Worm (Caenorhabditis elegans): ENCODE results near the gene clec-221.

clec-221 gene

DNA sequence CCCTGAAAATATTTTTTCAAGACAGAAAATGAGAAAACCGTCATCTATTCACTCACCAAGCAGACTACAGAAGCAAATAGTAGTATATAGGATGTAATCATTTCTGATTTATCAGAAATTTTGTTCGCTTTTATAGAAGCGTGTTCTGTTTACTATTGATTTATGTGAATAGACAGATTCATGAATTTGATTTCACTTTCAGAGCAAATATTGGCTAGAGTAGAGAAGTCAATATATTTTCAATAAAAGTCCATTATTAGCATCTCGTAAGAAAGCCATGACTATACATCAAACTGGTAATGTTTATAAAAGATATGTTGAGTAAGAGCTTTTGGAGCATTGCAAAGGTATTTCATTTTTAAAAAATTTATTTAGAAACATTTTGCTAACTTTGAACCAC is 23.0 kb downstream of the clec-221 start, which contains the start of gene scvp-1:
Gene scvp-1, minus strand, starts transcription at position 101 of the 400 bp plus-strand sequence.
- TF ChIP-seq tbx-2 (tag; optimal IDR thresholded peaks at IDR 0.05) (no peak), ces-1 (GFP tag; optimal IDR thresholded peaks at IDR 0.05) (no peak), ama-1 (optimal IDR thresholded peaks at IDR 0.05) (no peak), nhr-90 (tag; optimal IDR thresholded peaks at IDR 0.05; ENCODE audit: poor library complexity) (no peak), sup-37 (GFP tag; optimal IDR thresholded peaks at IDR 0.05) (no peak), hlh-4 (tag; optimal IDR thresholded peaks at IDR 0.05) (no peak), dpl-1 (GFP tag; optimal IDR thresholded peaks at IDR 0.05) (no peak), fos-1 (tag; optimal IDR thresholded peaks at IDR 0.05) (no peak)

DNA sequence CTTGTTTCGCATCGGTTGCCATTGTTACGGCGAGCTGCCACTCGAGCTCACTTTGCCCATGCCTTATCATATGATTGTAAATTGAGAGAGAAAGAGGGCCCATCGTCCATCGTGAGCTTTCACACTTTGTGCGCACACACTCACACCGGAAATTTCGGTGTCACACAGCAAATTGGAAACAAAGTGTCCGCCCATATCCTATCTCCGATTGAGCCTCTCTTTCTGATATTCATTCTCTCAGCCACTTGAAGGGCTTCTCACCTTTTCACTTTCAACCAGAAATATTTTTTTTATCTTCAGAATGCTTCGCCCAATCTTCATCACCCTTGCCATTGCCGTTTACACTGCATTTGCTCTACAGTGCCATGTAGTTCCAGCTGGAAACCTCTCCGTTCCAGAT is 24.7 kb downstream of the clec-221 start, which contains the start of gene F58B4.3:
Gene F58B4.3, plus strand, starts transcription at position 301 of the 400 bp plus-strand sequence.
- TF ChIP-seq mdl-1 (tag; optimal IDR thresholded peaks at IDR 0.05) (no peak), egl-13 (tag; optimal IDR thresholded peaks at IDR 0.05) (no peak), fkh-8 (tag; optimal IDR thresholded peaks at IDR 0.05) (peak; percentile 64), F16B12.6 (tag; optimal IDR thresholded peaks at IDR 0.05) (no peak), C34B4.2 (tag; optimal IDR thresholded peaks at IDR 0.05) (no peak), ztf-4 (tag; optimal IDR thresholded peaks at IDR 0.05) (no peak), hpl-2 (GFP tag; optimal IDR thresholded peaks at IDR 0.05) (no peak), nhr-71 (tag; optimal IDR thresholded peaks at IDR 0.05) (peak; percentile 16), pax-3 (tag; optimal IDR thresholded peaks at IDR 0.05) (peak; percentile 31)

DNA sequence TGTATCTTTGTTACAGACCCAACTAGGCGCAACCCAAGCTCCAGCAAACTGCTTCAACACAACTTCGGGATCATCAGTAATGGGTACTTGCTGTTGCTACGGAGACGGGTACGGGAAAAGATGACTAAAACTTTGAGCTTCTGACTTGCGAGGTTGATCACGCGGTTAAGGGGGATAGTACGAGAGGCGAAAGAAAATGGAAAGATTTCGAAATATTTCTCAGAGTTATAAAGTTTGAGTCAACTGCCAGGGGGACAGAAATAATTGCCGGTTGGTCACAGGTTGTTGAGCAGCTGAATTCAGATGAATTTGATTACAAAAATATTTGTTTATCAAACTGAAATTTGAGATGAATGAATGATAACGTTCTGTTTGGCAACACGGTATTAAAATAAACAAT is 28.6 kb downstream of the clec-221 start:
- TF ChIP-seq fkh-8 (tag; optimal IDR thresholded peaks at IDR 0.05), result peak; percentile 68
- TF ChIP-seq ztf-4 (tag; optimal IDR thresholded peaks at IDR 0.05), result no peak
- no peak for TF ChIP-seq F16B12.6 (tag; optimal IDR thresholded peaks at IDR 0.05)
- TF ChIP-seq nhr-84 (tag; optimal IDR thresholded peaks at IDR 0.05), result no peak
- TF ChIP-seq fkh-10 (GFP tag; optimal IDR thresholded peaks at IDR 0.05), result no peak
- no peak for TF ChIP-seq C34B4.2 (tag; optimal IDR thresholded peaks at IDR 0.05)
- TF ChIP-seq ceh-8 (GFP tag; optimal IDR thresholded peaks at IDR 0.05), result no peak
- TF ChIP-seq skn-1 (tag; optimal IDR thresholded peaks at IDR 0.05), result peak; percentile 53
- no peak for TF ChIP-seq C04F5.9 (tag; optimal IDR thresholded peaks at IDR 0.05)
- no peak for TF ChIP-seq isw-1 (GFP tag; IDR thresholded peaks at IDR 0.05)
- no peak for TF ChIP-seq sox-4 (tag; optimal IDR thresholded peaks at IDR 0.05)
- TF ChIP-seq nhr-237 (tag; optimal IDR thresholded peaks at IDR 0.05), result no peak
- no peak for TF ChIP-seq ztf-11 (tag; optimal IDR thresholded peaks at IDR 0.05)
- TF ChIP-seq alr-1 (tag; optimal IDR thresholded peaks at IDR 0.05; ENCODE audit: borderline replicate concordance), result no peak
- peak; percentile 22 for TF ChIP-seq nhr-20 (tag; optimal IDR thresholded peaks at IDR 0.05)
- TF ChIP-seq vab-15 (tag; optimal IDR thresholded peaks at IDR 0.05), result no peak
- TF ChIP-seq nhr-71 (tag; optimal IDR thresholded peaks at IDR 0.05), result peak; percentile 57
- no peak for TF ChIP-seq lin-13 (GFP tag; optimal IDR thresholded peaks at IDR 0.05)
- no peak for TF ChIP-seq zip-4 (GFP tag; optimal IDR thresholded peaks at IDR 0.05)
- no peak for TF ChIP-seq nhr-76 (tag; optimal IDR thresholded peaks at IDR 0.05)
- no peak for TF ChIP-seq unc-30 (tag; optimal IDR thresholded peaks at IDR 0.05)
- peak; percentile 6 for TF ChIP-seq lin-14 (GFP tag; optimal IDR thresholded peaks at IDR 0.05)
- no peak for TF ChIP-seq fkh-4 (tag; optimal IDR thresholded peaks at IDR 0.05; ENCODE audit: borderline replicate concordance)
- no peak for TF ChIP-seq lin-15B (tag; optimal IDR thresholded peaks at IDR 0.05)
- TF ChIP-seq nhr-11 (tag; optimal IDR thresholded peaks at IDR 0.05), result no peak
- TF ChIP-seq unc-130 (tag; optimal IDR thresholded peaks at IDR 0.05), result no peak
- TF ChIP-seq ces-1 (GFP tag; optimal IDR thresholded peaks at IDR 0.05), result no peak
- no peak for TF ChIP-seq dsc-1 (tag; optimal IDR thresholded peaks at IDR 0.05)
- no peak for TF ChIP-seq aly-2 (tag; optimal IDR thresholded peaks at IDR 0.05)
- no peak for TF ChIP-seq efl-1 (optimal IDR thresholded peaks at IDR 0.05)
- TF ChIP-seq efl-1 (GFP tag; optimal IDR thresholded peaks at IDR 0.05 in 1 of 2), result peak in 1 of 2 experiments; percentile 15
- TF ChIP-seq elt-3 (tag; optimal IDR thresholded peaks at IDR 0.05), result no peak
- no peak for TF ChIP-seq nhr-28 (tag; optimal IDR thresholded peaks at IDR 0.05)
- no peak for TF ChIP-seq mab-9 (GFP tag; IDR thresholded peaks at IDR 0.05)

All from whole organism, L1 larva.